Fruit fly (Drosophila melanogaster) whole organism, pupa: ENCODE measurements around the gene CG15742.

Experiments used
- CG10348 ChIP-seq: fragments of 200-800 bp; sonication (Bioruptor generic); IDR thresholded peaks from 2 replicates; pipeline ENCODE4 v1.3.6; 2022; ENCODE audit warnings: missing biosample characterization, missing genetic modification characterization
- CG12605 ChIP-seq: fragments of 200-800 bp; sonication (Bioruptor generic); IDR thresholded peaks from 2 replicates; pipeline ENCODE4 v1.3.6; 2022; ENCODE audit warnings: missing biosample characterization, missing genetic modification characterization
- CG13204 ChIP-seq: fragments of 200-800 bp; sonication (Bioruptor generic); optimal IDR thresholded peaks from 2 replicates; lab custom pipeline; 2018; ENCODE audit warnings: missing biosample characterization, mild to moderate bottlenecking, missing genetic modification characterization, moderate library complexity
- CG14655 ChIP-seq: fragments of 200-800 bp; sonication (Bioruptor generic); optimal IDR thresholded peaks from 3 replicates; lab custom pipeline; 2017; ENCODE audit warnings: mild to moderate bottlenecking, missing biosample characterization, missing genetic modification reagents, missing genetic modification characterization
- CG15710 ChIP-seq: fragments of 200-800 bp; sonication (Bioruptor generic); optimal IDR thresholded peaks from 2 replicates; lab custom pipeline; 2018; ENCODE audit warnings: missing biosample characterization, mild to moderate bottlenecking, missing genetic modification characterization, moderate library complexity
- CG17806 ChIP-seq: fragments of 200-800 bp; sonication (Bioruptor generic); optimal IDR thresholded peaks from 2 replicates; lab custom pipeline; 2018; ENCODE audit warnings: missing biosample characterization, mild to moderate bottlenecking, missing genetic modification characterization, moderate library complexity
- CG32121 ChIP-seq: fragments of 200-800 bp; sonication (Bioruptor generic); IDR thresholded peaks from 2 replicates; pipeline ENCODE4 v1.3.6; 2022; ENCODE audit warnings: missing biosample characterization, missing genetic modification characterization
- CG34367 ChIP-seq: fragments of 200-800 bp; sonication (Bioruptor generic); optimal IDR thresholded peaks from 2 replicates; lab custom pipeline; 2018; ENCODE audit warnings: missing biosample characterization, mild to moderate bottlenecking, missing genetic modification characterization
- CG4496 ChIP-seq: fragments of 200-800 bp; sonication (Bioruptor generic); IDR thresholded peaks from 3 replicates; pipeline ENCODE4 v1.3.6; 2022; ENCODE audit warnings: missing biosample characterization, missing genetic modification characterization
- CG8159 ChIP-seq: fragments of 200-800 bp; sonication (Bioruptor generic); optimal IDR thresholded peaks from 3 replicates; lab custom pipeline; 2018; ENCODE audit warnings: missing biosample characterization, mild to moderate bottlenecking, missing genetic modification characterization, moderate library complexity
- CG8301 ChIP-seq: fragments of 200-800 bp; sonication (Bioruptor generic); optimal IDR thresholded peaks from 2 replicates; lab custom pipeline; 2018; ENCODE audit warnings: missing biosample characterization, mild to moderate bottlenecking, missing genetic modification characterization
- CG9948 ChIP-seq: fragments of 200-800 bp; sonication (Bioruptor generic); optimal IDR thresholded peaks from 2 replicates; lab custom pipeline; 2018; ENCODE audit warnings: missing biosample characterization, mild to moderate bottlenecking, missing genetic modification characterization, moderate library complexity
- D1 ChIP-seq: fragments of 200-800 bp; sonication (Bioruptor generic); optimal IDR thresholded peaks from 2 replicates; lab custom pipeline; 2018; ENCODE audit warnings: missing biosample characterization, mild to moderate bottlenecking, missing genetic modification characterization, moderate library complexity
- EcR ChIP-seq: fragments of 200-800 bp; sonication (Bioruptor generic); optimal IDR thresholded peaks from 3 replicates; lab custom pipeline; 2019; ENCODE audit warnings: missing biosample characterization, missing genetic modification characterization, mild to moderate bottlenecking, moderate library complexity, missing genetic modification reagents
- Ets98B ChIP-seq: fragments of 200-800 bp; sonication (Bioruptor generic); IDR thresholded peaks from 2 replicates; pipeline ENCODE4 v1.3.6; 2022; ENCODE audit warnings: missing biosample characterization, missing genetic modification characterization
- Pif1A ChIP-seq: fragments of 200-800 bp; sonication (Bioruptor generic); optimal IDR thresholded peaks from 3 replicates; lab custom pipeline; 2016; ENCODE audit warnings: missing biosample characterization, missing genetic modification characterization
- Pif1B ChIP-seq: fragments of 200-800 bp; sonication (Bioruptor generic); optimal IDR thresholded peaks from 3 replicates; lab custom pipeline; 2016; ENCODE audit warnings: missing biosample characterization, missing genetic modification characterization
- Snoo ChIP-seq: fragments of 200-800 bp; sonication (Bioruptor generic); optimal IDR thresholded peaks from 3 replicates; lab custom pipeline; 2017; ENCODE audit warnings: missing biosample characterization, mild to moderate bottlenecking, missing genetic modification characterization, inconsistent platforms
- fd96Ca ChIP-seq: fragments of 200-800 bp; sonication (Bioruptor generic); IDR thresholded peaks from 3 replicates; pipeline ENCODE4 v1.3.6; 2022; ENCODE audit warnings: missing biosample characterization, missing genetic modification characterization
- gl ChIP-seq: fragments of 200-800 bp; sonication (Bioruptor generic); optimal IDR thresholded peaks from 2 replicates; lab custom pipeline; 2018; ENCODE audit warnings: missing biosample characterization, mild to moderate bottlenecking, missing genetic modification characterization
- rn ChIP-seq: fragments of 200-800 bp; sonication (Bioruptor generic); IDR thresholded peaks from 2 replicates; pipeline ENCODE4 v1.3.6; 2022; ENCODE audit warnings: missing biosample characterization, missing genetic modification characterization

The CG15742 gene

DNA sequence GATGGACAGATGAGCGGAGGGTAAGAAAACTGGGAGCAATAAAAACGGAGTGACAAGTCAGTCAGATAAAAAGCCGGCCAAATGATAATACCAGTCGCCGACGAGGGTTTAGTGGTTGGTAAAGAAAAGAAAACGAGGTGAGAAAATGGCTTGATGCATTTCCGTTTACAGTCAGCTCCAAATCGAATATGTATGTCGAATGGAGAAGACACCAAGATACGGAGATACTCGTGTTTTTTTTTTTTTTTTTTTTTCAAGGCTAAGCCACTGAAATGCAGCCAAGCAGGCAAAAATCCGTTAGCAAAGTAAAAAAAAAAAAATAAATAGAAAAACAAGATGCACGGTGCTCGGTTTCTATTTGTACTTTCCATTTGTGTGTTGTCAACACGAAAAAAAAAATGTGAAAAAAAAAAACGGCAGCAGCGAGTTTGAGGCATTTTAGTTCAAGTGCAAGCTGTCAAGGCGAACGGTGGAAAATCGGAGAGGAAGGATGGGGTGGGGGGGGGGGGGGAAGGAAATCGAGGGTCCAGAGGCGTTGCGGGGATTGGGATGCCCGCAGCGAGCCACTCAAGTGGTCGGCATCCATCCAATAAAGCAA, 14.5 kb downstream of the CG15742 start:
- TF ChIP-seq D1 (tag; lab: Kevin White, UChicago) (no peak), fd96Ca (GFP tag; lab: Robert Waterston, UW) (0 out of 3 replicates have a peak, but pooled peaks have one; percentile 22), CG15710 (tag; lab: Kevin White, UChicago) (no peak), CG8159 (tag; lab: Kevin White, UChicago) (peak; percentile 2), rn (no peak), CG4496 (GFP tag; lab: Robert Waterston, UW) (peak; percentile 38; the same call in 1 of the 3 replicates), gl (tag; lab: Kevin White, UChicago) (no peak), CG10348 (GFP tag; lab: Robert Waterston, UW) (no peak), Pif1A (peak; percentile 16), Ets98B (GFP tag; lab: Robert Waterston, UW) (no peak), CG12605 (GFP tag; lab: Robert Waterston, UW) (peak; percentile 38), CG14655 (GFP tag; lab: Kevin White, UChicago) (no peak)
- TF ChIP-seq, all 21 proteins: peak for 5

DNA sequence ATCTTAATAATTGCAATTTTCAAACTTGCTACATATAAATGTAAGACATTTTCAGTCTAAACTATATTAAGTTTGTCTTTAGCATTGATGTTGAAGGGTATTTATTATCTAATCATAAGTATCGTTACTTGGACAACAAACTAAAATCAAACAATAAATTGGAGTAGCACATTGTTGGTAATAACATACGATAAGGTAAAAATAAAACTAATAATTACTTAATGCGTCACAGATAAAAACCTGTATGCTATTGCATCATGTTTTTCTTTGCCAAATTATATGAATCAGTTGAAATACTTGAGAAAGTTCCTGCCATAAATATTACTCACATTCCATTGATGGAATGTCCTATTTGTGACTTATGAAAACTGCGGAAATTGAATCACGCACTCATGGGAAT, 17.5 kb downstream of the CG15742 start:
- TF ChIP-seq CG10348 (GFP tag; lab: Robert Waterston, UW) (no peak), CG34367 (tag; lab: Kevin White, UChicago) (no peak), CG8301 (tag; lab: Kevin White, UChicago) (no peak), Pif1B (GFP tag; lab: Kevin White, UChicago) (no peak), CG12605 (GFP tag; lab: Robert Waterston, UW) (no peak), CG13204 (no peak), CG15710 (tag; lab: Kevin White, UChicago) (no peak)

DNA sequence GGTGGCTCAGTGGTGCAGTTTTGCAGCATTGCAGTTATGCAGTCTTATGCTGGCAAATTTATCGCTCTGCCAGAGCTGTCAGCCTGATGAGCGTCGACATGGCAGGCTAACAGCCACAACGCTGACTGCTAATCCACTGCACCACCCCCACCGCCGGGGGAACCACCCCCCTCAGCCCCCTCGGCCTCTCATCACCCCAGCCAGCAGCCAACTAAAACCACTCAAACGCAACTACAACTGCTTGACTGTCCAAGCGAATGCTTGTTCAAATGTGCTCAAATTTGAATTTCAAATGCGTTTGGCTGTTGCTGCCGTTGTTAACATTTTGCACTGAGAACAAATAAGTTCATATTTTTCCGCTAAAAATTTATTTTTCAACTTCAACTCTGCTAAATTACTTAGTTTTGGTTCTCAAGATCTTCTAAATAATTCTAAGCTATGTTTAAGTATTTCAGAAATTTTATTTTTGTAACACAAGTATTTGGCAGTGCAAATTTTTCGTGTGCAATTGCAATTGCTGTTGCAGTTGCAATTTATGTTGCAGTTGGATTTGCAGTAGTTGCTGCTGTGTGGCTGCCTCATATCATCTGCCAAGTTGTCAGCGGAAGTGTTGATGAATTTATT, 19.9 kb downstream of the CG15742 start:
- TF ChIP-seq CG17806 (tag; lab: Kevin White, UChicago) (peak; percentile 50), D1 (tag; lab: Kevin White, UChicago) (no peak), Snoo (peak; percentile 11), CG12605 (GFP tag; lab: Robert Waterston, UW) (peak; percentile 74), Pif1B (GFP tag; lab: Kevin White, UChicago) (peak; percentile 40), Ets98B (GFP tag; lab: Robert Waterston, UW) (peak; percentile 89), CG8301 (tag; lab: Kevin White, UChicago) (peak; percentile 84), EcR (GFP tag; lab: Kevin White, UChicago) (no peak), CG15710 (tag; lab: Kevin White, UChicago) (peak; percentile 12), CG8159 (tag; lab: Kevin White, UChicago) (peak; percentile 12), CG32121 (GFP tag; lab: Robert Waterston, UW) (peak; percentile 93), rn (peak; percentile 42; the same call in 1 of the 2 replicates), gl (tag; lab: Kevin White, UChicago) (no peak), CG34367 (tag; lab: Kevin White, UChicago) (peak; percentile 7), CG9948 (peak; percentile 54), CG10348 (GFP tag; lab: Robert Waterston, UW) (0 out of 2 replicates have a peak, but pooled peaks have one; percentile 25), fd96Ca (GFP tag; lab: Robert Waterston, UW) (peak; percentile 71), Pif1A (peak; percentile 60), CG4496 (GFP tag; lab: Robert Waterston, UW) (peak; percentile 90), CG14655 (GFP tag; lab: Kevin White, UChicago) (peak; percentile 81), CG13204 (no peak)

DNA sequence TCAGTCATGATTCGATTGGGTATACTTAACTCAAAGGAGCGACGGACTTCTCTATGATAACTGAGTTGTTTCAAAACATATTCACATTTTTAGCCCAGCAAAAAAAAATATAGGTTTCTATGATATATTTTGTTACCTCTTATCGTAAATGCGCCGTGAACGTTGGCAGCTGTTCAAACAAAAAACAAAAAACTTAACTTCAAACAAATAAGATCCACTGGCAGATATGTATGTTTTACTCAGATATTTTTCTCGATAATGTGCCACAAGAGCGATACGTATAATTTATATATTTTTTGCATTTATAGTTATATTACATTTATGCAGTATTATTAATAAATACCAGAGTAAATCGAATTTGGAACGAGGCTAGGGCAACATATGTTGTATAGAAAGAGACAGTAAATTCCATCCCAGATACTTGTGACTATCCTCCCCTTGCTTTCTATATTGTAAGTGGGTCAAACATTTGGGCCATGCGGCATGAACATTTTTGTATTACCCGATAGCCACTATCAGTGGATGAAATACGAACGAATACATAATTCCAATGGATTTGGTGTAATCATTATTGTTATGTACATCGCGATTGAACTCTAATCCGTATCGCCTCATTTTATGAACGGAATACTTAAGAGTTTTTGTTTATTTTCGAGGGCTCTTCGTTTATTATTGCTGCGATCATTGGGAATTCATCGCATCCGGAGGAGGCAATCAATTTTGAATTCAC, 21.6 kb downstream of the CG15742 start, which contains the start of gene CG32639:
TSS of gene CG32639 (minus strand) at position 51 of the 730 bp plus-strand sequence.
- TF ChIP-seq Ets98B (GFP tag; lab: Robert Waterston, UW): no peak
- no peak for TF ChIP-seq CG10348 (GFP tag; lab: Robert Waterston, UW)
- TF ChIP-seq gl (tag; lab: Kevin White, UChicago): no peak

DNA sequence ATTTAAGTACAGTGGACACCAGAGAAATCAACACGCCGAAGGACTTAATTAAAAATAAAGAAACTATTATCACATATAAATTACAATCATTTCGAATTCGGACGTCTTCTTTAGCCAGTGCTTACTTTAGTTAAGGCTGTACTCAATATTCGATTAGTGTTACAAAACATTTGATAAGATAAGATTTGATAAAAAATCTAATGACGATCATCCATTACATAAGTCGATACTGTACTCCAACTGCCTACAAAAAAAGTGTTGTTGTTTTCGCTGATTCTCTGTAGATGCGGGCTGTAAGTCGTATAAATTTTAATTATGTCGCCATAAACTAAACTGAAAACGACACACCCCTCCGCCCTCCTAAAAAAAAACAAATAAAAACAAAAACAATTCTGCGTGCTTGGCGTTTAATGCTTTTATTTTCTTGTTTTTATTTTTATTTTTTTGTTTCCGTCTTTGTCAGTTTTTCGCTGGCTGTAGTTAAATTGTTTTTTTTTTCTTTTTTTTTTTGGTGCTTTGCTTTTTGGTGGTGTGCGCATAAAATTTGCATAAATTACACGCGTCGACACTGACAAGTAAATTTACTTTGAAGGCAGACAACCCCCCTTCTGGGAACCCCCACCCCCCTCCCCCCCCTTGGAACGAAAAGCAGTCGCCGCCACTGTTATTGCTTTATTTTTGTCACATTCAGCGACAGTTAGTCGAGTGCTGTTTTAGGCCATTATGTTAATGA, 23.4 kb downstream of the CG15742 start:
- TF ChIP-seq CG12605 (GFP tag; lab: Robert Waterston, UW) (peak; percentile 56; the same call in 1 of the 2 replicates), CG8301 (tag; lab: Kevin White, UChicago) (no peak), CG10348 (GFP tag; lab: Robert Waterston, UW) (no peak), CG14655 (GFP tag; lab: Kevin White, UChicago) (no peak), CG17806 (tag; lab: Kevin White, UChicago) (no peak), Pif1A (no peak), Snoo (peak; percentile 42), CG9948 (no peak), CG32121 (GFP tag; lab: Robert Waterston, UW) (peak; percentile 60), fd96Ca (GFP tag; lab: Robert Waterston, UW) (0 out of 3 replicates have a peak, but pooled peaks have one; percentile 40), CG34367 (tag; lab: Kevin White, UChicago) (no peak), Pif1B (GFP tag; lab: Kevin White, UChicago) (no peak), D1 (tag; lab: Kevin White, UChicago) (no peak), EcR (GFP tag; lab: Kevin White, UChicago) (no peak), rn (no peak), Ets98B (GFP tag; lab: Robert Waterston, UW) (peak; percentile 41; the same call in 1 of the 2 replicates), CG13204 (no peak), CG15710 (tag; lab: Kevin White, UChicago) (no peak), gl (tag; lab: Kevin White, UChicago) (no peak), CG4496 (GFP tag; lab: Robert Waterston, UW) (peak; percentile 80), CG8159 (tag; lab: Kevin White, UChicago) (no peak)
